Fruit fly (Drosophila melanogaster) Kc167 (cell line): ENCODE data around the gene Vm34Ca.

Source experiments
- Myc ChIP-seq: fragments of >200 bp; optimal IDR thresholded peaks from 2 replicates; lab custom pipeline; 2017; ENCODE audit warnings: missing external identifiers
- Sin3A ChIP-seq: fragments of >200 bp; optimal IDR thresholded peaks from 2 replicates; lab custom pipeline; 2018; ENCODE audit warnings: missing external identifiers
- h ChIP-seq: fragments of >200 bp; optimal IDR thresholded peaks from 3 replicates; lab custom pipeline; 2018; ENCODE audit warnings: missing external identifiers
- insv ChIP-seq: fragments of >200 bp; optimal IDR thresholded peaks from 3 replicates; lab custom pipeline; 2018; ENCODE audit warnings: missing external identifiers
- psq ChIP-seq: fragments of >200 bp; optimal IDR thresholded peaks from 2 replicates; lab custom pipeline; 2017; ENCODE audit warnings: missing external identifiers
- ttk ChIP-seq: sonication (Bioruptor generic); optimal IDR thresholded peaks from 2 replicates; lab custom pipeline; 2017; ENCODE audit warnings: missing external identifiers

Gene Vm34Ca

DNA sequence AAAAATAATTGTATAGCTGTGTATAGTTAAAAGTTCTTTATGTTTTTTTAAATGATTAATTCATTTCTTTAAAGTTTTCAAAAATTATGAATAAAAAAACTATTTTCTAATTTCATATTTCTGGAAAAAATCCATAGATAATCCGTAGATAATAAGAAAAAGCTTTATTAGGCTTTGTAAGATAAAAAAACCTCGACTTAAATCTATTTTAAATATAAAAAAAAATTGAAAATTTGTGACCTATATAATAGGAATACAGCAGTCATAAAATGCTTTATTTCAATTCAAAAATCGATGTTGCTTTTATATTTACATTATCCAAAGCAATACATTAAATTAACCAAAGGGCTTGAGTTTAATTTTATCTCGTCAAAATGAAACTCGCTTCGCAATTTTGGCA lies 788 bp upstream of the Vm34Ca start, which contains the start of gene Flad2:
Gene Flad2 (plus strand): TSS at position 301 of the 400 bp plus-strand sequence.
- no peak for TF ChIP-seq Sin3A (lab: Kevin White, UChicago)
- TF ChIP-seq Myc = no peak
- no peak for TF ChIP-seq h
- no peak for TF ChIP-seq psq
- no peak for TF ChIP-seq insv (lab: Kevin White, UChicago)
- TF ChIP-seq ttk (lab: Kevin White, UChicago) = no peak

DNA sequence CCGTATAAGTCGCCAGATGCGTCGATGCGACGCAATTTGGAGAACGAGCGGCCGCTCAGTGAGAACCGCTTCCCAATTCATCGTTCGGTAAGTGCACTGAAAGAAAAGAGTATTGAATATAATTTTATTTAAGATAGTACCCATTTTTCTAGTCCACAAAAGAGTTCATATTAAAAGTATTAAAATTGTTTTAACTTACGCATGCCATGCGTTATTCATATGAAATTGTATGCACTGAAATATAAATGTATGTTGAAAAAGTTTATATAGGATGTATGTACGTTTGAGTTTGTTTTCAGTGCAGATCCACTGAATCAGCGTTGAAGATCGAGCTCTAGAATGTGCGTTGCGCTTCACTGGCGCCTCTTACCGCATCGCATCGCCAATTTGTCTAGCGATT lies 11.9 kb downstream of the Vm34Ca start:
- no peak for TF ChIP-seq Myc

DNA sequence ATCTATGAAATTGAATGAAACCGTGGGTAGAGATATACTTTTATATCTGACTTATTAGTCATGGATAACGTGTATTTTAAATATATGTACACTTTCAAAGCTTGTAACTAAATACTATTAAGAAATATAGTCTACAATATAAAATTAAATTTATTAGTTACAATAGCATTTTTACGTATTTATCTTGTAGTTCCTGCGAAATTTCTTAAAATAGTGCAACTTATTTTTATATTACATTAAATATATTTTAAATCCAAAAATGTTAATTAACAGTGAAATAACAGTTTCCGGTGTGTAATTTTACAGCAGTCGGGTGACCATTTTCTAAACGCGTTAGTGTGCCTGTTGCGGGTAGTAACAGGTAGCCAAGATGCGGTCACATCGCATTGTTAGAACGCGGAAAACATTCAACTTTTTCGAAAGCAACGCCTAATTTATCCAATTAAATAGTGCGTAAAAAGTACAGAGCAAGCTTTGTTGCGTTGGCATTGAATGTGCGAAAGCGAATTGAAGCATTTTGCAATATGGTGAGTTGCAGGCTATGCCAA lies 12.7 kb downstream of the Vm34Ca start, which contains the start of the genes CG10859 and CG7110:
Gene CG10859 (minus strand): TSS at position 51 of the 548 bp plus-strand sequence.
Gene CG7110 (plus strand): TSS at position 378 of the 548 bp plus-strand sequence.
- TF ChIP-seq Sin3A (lab: Kevin White, UChicago) = no peak
- no peak for TF ChIP-seq Myc
- no peak for TF ChIP-seq h
- no peak for TF ChIP-seq ttk (lab: Kevin White, UChicago)
- no peak for TF ChIP-seq psq
- no peak for TF ChIP-seq insv (lab: Kevin White, UChicago)

DNA sequence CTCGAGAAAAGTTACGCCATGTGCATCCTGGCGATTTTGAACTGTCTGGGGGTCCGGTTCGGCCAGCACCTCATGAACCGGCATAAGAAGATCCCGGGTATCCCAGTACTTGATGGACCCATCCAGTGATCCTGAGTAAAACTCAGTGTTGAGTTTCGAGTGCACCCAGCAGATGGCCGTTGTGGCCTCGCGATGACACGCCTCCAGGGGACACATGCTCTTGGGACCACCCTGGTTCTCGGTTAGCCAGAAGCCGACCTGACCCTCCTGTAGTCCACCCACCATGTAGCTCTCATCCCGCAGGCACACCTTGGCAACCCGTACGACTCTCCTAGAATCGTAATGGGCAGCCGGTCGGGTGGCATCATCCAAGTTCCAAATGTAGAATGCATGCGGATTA lies 14.0 kb downstream of the Vm34Ca start:
- TF ChIP-seq h (no peak), ttk (lab: Kevin White, UChicago) (peak; percentile 91)

DNA sequence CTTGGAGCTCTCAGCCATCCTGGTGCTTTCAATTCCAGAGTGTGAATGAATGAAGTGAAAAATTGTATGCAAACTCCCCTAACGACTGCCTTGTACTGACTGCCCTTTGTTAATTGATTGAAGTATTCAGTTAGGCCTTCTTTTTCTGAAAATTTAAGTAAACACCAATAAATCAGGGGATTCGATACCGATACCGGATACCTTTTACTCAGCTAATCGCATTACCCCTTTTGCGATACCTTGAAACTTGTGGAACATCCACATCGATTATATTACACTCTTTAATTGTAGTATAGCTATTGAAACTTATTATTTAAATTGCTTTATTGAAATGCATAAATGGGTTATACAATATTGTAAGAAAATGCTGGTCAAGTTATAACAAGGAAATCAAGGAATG lies 15.3 kb downstream of the Vm34Ca start, which contains the start of gene CG16957:
Gene CG16957 (minus strand): TSS at position 101 of the 400 bp plus-strand sequence.
- no peak for TF ChIP-seq Myc
- TF ChIP-seq Sin3A (lab: Kevin White, UChicago) = no peak
- no peak for TF ChIP-seq psq
- TF ChIP-seq h = no peak
- no peak for TF ChIP-seq ttk (lab: Kevin White, UChicago)
- no peak for TF ChIP-seq insv (lab: Kevin White, UChicago)

DNA sequence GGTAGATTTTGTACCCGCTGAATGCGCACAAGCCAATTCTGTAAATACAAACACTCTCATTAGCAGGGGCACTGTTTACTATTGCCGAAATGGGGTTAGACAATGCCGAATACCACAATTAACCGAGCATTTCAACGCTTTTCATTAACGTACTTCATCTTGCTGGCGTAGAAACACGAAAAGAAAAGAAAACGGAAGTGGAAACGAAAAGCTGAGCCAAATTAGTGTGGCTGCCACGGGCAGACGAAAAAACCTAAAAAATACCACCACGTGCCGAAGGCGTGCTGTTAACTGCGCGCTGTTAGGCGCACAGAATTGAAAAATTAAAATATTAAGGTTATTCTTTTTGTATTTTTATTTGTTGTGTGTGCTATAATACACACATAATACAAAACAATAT lies 16.5 kb downstream of the Vm34Ca start, which contains the start of gene RpL24:
Gene RpL24 (minus strand): TSS at position 229 of the 400 bp plus-strand sequence.
- no peak for TF ChIP-seq Myc
- no peak for TF ChIP-seq h
- TF ChIP-seq Sin3A (lab: Kevin White, UChicago) = no peak
- TF ChIP-seq psq = no peak
- TF ChIP-seq insv (lab: Kevin White, UChicago) = no peak
- TF ChIP-seq ttk (lab: Kevin White, UChicago) = no peak

DNA sequence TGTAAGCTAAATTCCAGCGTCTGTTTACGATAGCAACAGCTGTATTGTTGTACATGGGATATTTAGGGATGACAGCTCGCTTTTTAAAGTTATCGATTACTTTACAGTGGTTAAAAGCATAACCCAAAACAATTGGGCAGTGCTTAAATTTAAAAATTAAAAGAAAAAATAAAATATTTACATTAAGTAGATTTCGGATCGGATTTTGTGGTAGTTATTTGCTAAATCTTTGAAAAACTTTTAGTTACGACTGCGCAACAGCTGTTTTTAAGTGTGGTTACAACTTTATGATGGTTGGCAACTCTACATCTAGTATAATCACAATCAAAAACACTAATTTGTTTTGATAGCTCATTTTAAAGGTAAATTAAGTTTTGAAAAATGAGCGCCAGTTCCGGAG lies 24.2 kb downstream of the Vm34Ca start, which contains the start of the genes Ing5 and CG7099:
Gene Ing5 (minus strand): TSS at position 58 of the 400 bp plus-strand sequence.
Gene CG7099 (plus strand): TSS at position 317 of the 400 bp plus-strand sequence.
- no peak for TF ChIP-seq ttk (lab: Kevin White, UChicago)

DNA sequence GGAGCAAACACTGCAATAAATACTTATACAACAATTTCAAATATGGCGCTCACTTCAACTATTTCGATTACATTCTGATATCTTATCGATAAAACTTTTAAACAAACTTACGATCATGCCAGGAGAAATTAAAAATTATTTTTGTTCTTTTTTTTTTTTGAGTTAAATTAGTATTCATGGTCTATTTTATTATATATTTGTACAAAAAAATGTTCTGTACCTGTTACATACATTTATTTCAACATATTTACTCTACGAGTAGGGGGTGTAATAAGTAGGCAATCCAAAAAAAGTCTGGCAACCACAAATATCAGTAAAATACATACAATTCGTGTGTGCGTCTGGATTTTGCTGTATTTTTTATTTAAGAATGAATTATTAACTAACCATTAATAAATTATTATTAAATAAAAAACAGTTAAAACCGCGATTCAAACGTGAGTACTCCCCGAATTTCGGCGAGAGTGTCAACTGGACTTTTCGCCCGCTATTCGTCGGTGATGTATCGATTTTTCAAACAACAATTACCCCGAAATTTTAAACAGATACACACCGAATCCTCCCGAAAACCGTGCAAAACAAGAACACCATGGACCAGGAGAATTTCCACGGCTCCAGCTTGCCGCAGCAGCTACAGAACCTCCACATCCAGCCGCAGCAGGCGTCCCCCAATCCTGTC lies 28.9 kb downstream of the Vm34Ca start, which contains the start of gene loqs:
Gene loqs (plus strand): TSS at position 302 of the 679 bp plus-strand sequence.
- TF ChIP-seq h (no peak), insv (lab: Kevin White, UChicago) (no peak), ttk (lab: Kevin White, UChicago) (no peak)

DNA sequence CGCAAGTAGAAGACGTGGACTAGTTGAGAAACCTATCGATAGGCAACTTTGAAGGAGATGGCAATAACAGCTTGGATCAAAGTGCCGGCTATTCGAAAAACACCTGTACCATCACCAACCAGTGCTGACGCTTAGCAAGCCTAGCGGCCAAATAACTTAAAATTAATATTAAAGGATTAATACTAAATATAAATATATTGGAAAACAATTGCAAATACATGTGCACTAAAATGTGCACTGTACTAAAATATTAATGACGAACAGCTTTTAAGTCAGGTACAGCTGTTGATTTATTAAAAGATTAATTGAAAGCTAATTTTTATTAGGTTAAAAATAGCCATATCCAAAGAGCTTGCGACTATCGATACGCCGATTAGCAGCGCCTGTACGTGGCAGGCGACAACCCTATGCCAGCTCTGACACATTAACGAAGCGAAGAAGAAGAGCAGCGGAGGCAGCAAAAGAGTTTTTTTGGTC lies 32.9 kb downstream of the Vm34Ca start, which contains the start of the genes CG9302 and beta'COP:
Gene CG9302 (minus strand): TSS at position 51 of the 477 bp plus-strand sequence.
Gene beta'COP (plus strand): TSS at position 415 of the 477 bp plus-strand sequence.
- TF ChIP-seq Sin3A (lab: Kevin White, UChicago) (peak; percentile 51), ttk (lab: Kevin White, UChicago) (no peak)

DNA sequence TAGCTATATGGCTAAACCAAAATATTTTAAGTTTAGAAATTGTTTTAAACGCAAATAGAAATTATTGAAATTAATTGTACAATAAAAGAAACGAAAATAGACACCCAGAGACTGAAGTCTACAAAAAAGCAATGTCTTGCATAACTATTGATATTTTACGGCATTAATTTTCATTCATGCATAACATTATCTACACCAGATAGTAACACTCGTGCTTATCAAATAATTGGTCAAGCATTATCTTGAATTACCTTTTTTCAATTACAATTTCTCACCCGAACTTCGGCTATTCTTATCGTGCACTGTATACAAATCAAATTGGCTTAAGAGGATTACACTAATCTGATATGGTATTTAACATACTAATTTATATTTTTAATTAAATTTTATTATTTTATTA lies 35.3 kb downstream of the Vm34Ca start:
- no peak for TF ChIP-seq ttk (lab: Kevin White, UChicago)
- no peak for TF ChIP-seq psq
- no peak for TF ChIP-seq Myc
- no peak for TF ChIP-seq h
- no peak for TF ChIP-seq Sin3A (lab: Kevin White, UChicago)
- TF ChIP-seq insv (lab: Kevin White, UChicago) = no peak

DNA sequence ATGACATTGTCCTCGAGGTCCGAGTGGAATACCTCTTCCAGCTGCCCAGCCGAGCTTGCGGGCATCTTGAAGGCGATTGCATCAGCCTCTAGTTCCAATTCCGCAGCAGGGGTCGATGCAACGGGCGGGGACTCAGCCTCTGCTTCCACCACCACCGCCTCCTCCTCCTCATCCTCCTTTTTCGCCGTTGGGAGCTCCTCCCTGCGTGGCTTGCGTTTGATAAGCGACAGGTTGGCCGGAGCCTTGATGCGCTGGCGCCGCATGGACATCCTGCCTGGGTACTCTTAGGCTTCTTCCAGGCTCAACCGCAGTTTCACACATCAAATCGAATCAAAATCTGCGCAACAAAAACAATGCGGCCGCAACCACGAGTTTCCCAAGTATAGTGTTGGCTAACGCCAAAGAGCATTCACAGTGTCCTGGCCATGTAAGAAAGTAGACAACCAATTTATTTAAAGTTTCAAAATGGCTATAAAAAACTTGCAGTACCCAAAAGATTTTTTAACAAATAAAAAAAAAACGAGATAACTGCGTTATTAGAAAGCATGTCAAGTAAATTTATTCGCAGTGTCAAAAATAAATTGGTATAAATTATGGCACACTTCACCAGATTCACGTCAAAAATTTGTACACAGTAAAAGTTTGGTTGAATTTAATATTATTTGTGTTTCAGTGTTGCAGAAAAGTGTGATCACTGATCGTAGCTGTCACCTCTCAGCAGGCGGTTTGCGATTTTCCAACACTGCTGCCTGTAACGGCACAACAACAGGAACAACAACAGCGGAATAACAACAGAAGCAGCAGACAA lies 37.8 kb downstream of the Vm34Ca start, which contains the start of the genes Bdp1 and CG6565:
Gene Bdp1 (minus strand): TSS at position 456 of the 808 bp plus-strand sequence.
Gene CG6565 (plus strand): TSS at position 585 of the 808 bp plus-strand sequence.
- TF ChIP-seq psq = no peak
- TF ChIP-seq Myc = no peak
- no peak for TF ChIP-seq Sin3A (lab: Kevin White, UChicago)
- TF ChIP-seq h = no peak
- TF ChIP-seq insv (lab: Kevin White, UChicago) = no peak
- TF ChIP-seq ttk (lab: Kevin White, UChicago) = no peak

DNA sequence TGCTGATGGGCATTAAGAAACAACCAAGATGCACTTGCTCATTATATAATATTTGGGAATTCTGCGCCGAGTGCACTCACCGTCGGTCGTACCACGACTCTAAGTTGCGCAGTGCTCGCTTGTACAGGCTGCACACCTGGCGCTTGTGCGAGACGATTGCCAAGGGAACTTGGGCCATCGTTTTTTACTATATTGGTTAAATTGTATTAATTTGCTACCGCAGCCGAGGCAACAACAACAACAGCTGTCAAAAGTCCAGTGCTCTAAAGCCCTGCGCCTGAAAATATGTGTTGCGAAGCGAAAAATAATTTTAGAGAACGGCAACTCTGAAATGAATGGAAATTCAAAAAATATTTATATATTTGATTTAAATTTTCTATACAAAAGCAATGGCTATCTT lies 40.7 kb downstream of the Vm34Ca start, which contains the start of gene ND-B22:
Gene ND-B22 (minus strand): TSS at position 349 of the 400 bp plus-strand sequence.
- no peak for TF ChIP-seq ttk (lab: Kevin White, UChicago)
- TF ChIP-seq psq = no peak
- TF ChIP-seq Sin3A (lab: Kevin White, UChicago) = no peak
- no peak for TF ChIP-seq h
- TF ChIP-seq insv (lab: Kevin White, UChicago) = no peak
